Worm (Caenorhabditis elegans) whole organism, early embryonic: ENCODE measurements around the gene cbs-1.

Source experiments
- aly-1 ChIP-seq: sonication (generic microtip); optimal IDR thresholded peaks from 2 replicates; lab custom pipeline; 2016; ENCODE audit warnings: missing genetic modification characterization, missing compliant biosample characterization
- ama-1 ChIP-seq: fragments of 150-350 bp; optimal IDR thresholded peaks from 2 replicates; lab custom pipeline; 2014
- ceh-36 ChIP-seq: sonication (generic microtip); optimal IDR thresholded peaks from 2 replicates; lab custom pipeline; 2016; ENCODE audit warnings: missing genetic modification characterization, inconsistent platforms, missing compliant biosample characterization
- ets-7 ChIP-seq: sonication (generic microtip); optimal IDR thresholded peaks from 2 replicates; lab custom pipeline; 2016; ENCODE audit warnings: missing genotype, missing genetic modification characterization, missing compliant biosample characterization
- flt-1 ChIP-seq: fragments of 200-800 bp; sonication (Bioruptor generic); IDR thresholded peaks from 2 replicates; pipeline ENCODE4 v1.3.6; 2022; ENCODE audit warnings: missing genetic modification characterization, missing compliant biosample characterization
- hmbx-1 ChIP-seq: sonication (generic microtip); optimal IDR thresholded peaks from 2 replicates; lab custom pipeline; 2016; ENCODE audit warnings: mild to moderate bottlenecking, missing genetic modification characterization, missing compliant biosample characterization
- hnd-1 ChIP-seq: sonication (generic microtip); optimal IDR thresholded peaks from 2 replicates; lab custom pipeline; 2016; ENCODE audit warnings: missing genetic modification characterization, missing compliant biosample characterization
- sea-1 ChIP-seq: fragments of 200-800 bp; sonication (Bioruptor generic); conservative IDR thresholded peaks from 2 replicates; pipeline ENCODE4 v1.3.6; 2022; ENCODE audit warnings: missing genetic modification characterization, missing compliant biosample characterization
- tbx-11 ChIP-seq: fragments of 200-800 bp; sonication (Bioruptor generic); IDR thresholded peaks from 2 replicates; pipeline ENCODE4 v1.3.6; 2022; ENCODE audit warnings: missing genetic modification characterization, missing compliant biosample characterization
- tbx-37 ChIP-seq: fragments of 200-800 bp; sonication (Bioruptor generic); conservative IDR thresholded peaks from 2 replicates; pipeline ENCODE4 v1.3.6; 2022; ENCODE audit warnings: missing genetic modification reagents, missing genetic modification characterization, missing compliant biosample characterization

DNA sequence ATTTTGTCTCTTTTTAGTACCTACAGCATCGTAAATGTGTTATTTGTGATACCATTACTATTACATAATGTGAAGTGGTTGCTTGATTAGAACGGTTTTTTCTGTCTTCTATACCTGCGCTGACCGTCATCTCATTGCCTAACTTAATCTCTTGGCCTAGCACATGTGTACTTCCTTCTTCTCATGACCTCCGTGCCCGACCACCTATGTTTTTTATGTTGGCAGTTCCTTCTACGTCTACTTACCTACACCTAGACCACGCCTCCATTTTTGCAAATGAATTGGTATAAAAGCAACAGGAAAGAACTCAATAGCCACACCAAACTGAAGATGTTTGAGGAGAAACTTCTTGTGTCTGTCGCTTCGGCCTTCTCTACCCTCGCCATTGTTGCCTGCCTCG is 23.2 kb downstream of the cbs-1 start, which contains the start of gene col-176:
- TF ChIP-seq ceh-36 (tag; lab: Kevin White, UChicago) (no peak), hmbx-1 (tag; lab: Kevin White, UChicago) (no peak), ets-7 (tag; lab: Kevin White, UChicago) (no peak), tbx-37 (GFP tag; lab: Robert Waterston, UW) (no peak), tbx-11 (GFP tag; lab: Robert Waterston, UW) (no peak), hnd-1 (no peak), flt-1 (GFP tag; lab: Robert Waterston, UW) (no peak), aly-1 (tag; lab: Kevin White, UChicago) (no peak), sea-1 (no peak), ama-1 (lab: Kevin White, UChicago) (no peak)
